Fruit fly (Drosophila melanogaster): Measurements from ENCODE around the gene Timp.

Gene Timp

DNA sequence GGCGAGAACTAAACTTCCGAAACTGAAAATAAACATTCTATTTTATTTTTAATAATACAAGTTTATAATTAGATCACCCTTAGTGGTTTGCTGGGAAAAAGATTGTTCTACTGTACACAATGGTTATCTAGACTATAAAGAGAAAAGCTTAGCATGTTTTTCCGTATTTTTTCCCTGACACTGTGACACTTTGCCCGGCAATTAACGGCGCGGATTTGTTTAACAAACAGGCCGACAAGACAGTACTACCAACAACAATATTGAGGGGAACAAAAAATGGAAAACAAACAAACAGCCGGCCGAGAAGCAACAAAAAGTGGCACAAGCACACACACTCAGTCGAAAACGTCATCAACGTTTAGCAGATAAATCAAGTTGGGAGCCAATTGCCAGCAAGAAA, 6.1 kb downstream of the Timp start:
- TF ChIP-seq CG4617 (GFP tag; optimal IDR thresholded peaks at IDR 0.05; ENCODE audit: borderline replicate concordance) (no peak), ftz-f1 (GFP tag; optimal IDR thresholded peaks at IDR 0.05) (no peak), Asciz (GFP tag; optimal IDR thresholded peaks at IDR 0.05) (peak; percentile 16)

dm6 chr3R:10203554-10203953, 9.3 kb downstream of the Timp start:
- no peak for TF ChIP-seq Hr78 (GFP tag; optimal IDR thresholded peaks at IDR 0.05)
- TF ChIP-seq grau (tag; optimal IDR thresholded peaks at IDR 0.05): peak; percentile 23
- TF ChIP-seq CG14965 (GFP tag; optimal IDR thresholded peaks at IDR 0.05; ENCODE audit: borderline replicate concordance): peak; percentile 98
- no peak for TF ChIP-seq sr (GFP tag; IDR thresholded peaks at IDR 0.05)
- peak; percentile 90 for TF ChIP-seq Med (GFP tag)
- TF ChIP-seq bbx (GFP tag; IDR thresholded peaks at IDR 0.05; ENCODE audit: partially characterized antibody): no peak
- TF ChIP-seq CG10959 (GFP tag; IDR thresholded peaks at IDR 0.05): peak; percentile 14; the same call in 1 of the 2 replicates
- no peak for TF ChIP-seq CG10321 (GFP tag; IDR thresholded peaks at IDR 0.05)
- peak; percentile 56 for TF ChIP-seq unpg (GFP tag; optimal IDR thresholded peaks at IDR 0.05)
- peak; percentile 16 for TF ChIP-seq CG30403 (GFP tag; optimal IDR thresholded peaks at IDR 0.05)
- peak in 1 of 2 experiments; percentile 8 for TF ChIP-seq Hr51 (GFP tag; optimal IDR thresholded peaks at IDR 0.05)
- TF ChIP-seq sima (GFP tag; optimal IDR thresholded peaks at IDR 0.05): no peak
- peak; percentile 49 for TF ChIP-seq Hsf (GFP tag; optimal IDR thresholded peaks at IDR 0.05)
- TF ChIP-seq zfh2 (GFP tag; optimal IDR thresholded peaks at IDR 0.05): no peak
- peak; percentile 41 for TF ChIP-seq NfI (GFP tag; optimal IDR thresholded peaks at IDR 0.05)
- 0 out of 2 replicates have a peak, but pooled peaks have one; percentile 21 for TF ChIP-seq CG3847 (GFP tag; IDR thresholded peaks at IDR 0.05)
- peak; percentile 61 for TF ChIP-seq CG4424 (GFP tag; optimal IDR thresholded peaks at IDR 0.05)
- TF ChIP-seq Asciz (GFP tag; optimal IDR thresholded peaks at IDR 0.05): peak; percentile 21
- peak; percentile 38 for TF ChIP-seq CG33213 (GFP tag; optimal IDR thresholded peaks at IDR 0.05)
- TF ChIP-seq CG13296 (GFP tag; optimal IDR thresholded peaks at IDR 0.05): no peak
- TF ChIP-seq CG9727 (GFP tag; optimal IDR thresholded peaks at IDR 0.05): peak; percentile 39
- peak; percentile 34 for TF ChIP-seq CG12219 (GFP tag; optimal IDR thresholded peaks at IDR 0.05)
- TF ChIP-seq Fer1 (GFP tag; optimal IDR thresholded peaks at IDR 0.05): peak; percentile 3
- no peak for TF ChIP-seq dm (GFP tag; optimal IDR thresholded peaks at IDR 0.05)
- peak; percentile 38; the same call in 1 of the 2 replicates for TF ChIP-seq CG17328 (GFP tag; IDR thresholded peaks at IDR 0.05)
- TF ChIP-seq tin (GFP tag; optimal IDR thresholded peaks at IDR 0.05): peak; percentile 41
- no peak for TF ChIP-seq CG2202 (tag; optimal IDR thresholded peaks at IDR 0.05)
- TF ChIP-seq CG12659 (GFP tag; optimal IDR thresholded peaks at IDR 0.05): peak; percentile 4
- TF ChIP-seq ATbp (GFP tag; optimal IDR thresholded peaks at IDR 0.05): peak; percentile 30
- TF ChIP-seq CG14014 (GFP tag; IDR thresholded peaks at IDR 0.05): no peak
- no peak for TF ChIP-seq CG6765 (GFP tag; optimal IDR thresholded peaks at IDR 0.05)
- peak; percentile 36 for TF ChIP-seq CG4854 (GFP tag; optimal IDR thresholded peaks at IDR 0.05)
- TF ChIP-seq CG18619 (GFP tag; optimal IDR thresholded peaks at IDR 0.05): peak; percentile 8
- no peak for TF ChIP-seq D (optimal IDR thresholded peaks at IDR 0.05)
- peak; percentile 38 for TF ChIP-seq D (GFP tag; optimal IDR thresholded peaks at IDR 0.05)
- no peak for TF ChIP-seq CG3065 (GFP tag; optimal IDR thresholded peaks at IDR 0.05)
- no peak for TF ChIP-seq salm (tag; optimal IDR thresholded peaks at IDR 0.05)
- no peak for TF ChIP-seq crol (GFP tag; IDR thresholded peaks at IDR 0.05)
- no peak; the same call in 2 of the 3 replicates for TF ChIP-seq Aef1 (GFP tag; IDR thresholded peaks at IDR 0.05)
- TF ChIP-seq CG5953 (GFP tag; IDR thresholded peaks at IDR 0.05): no peak
- TF ChIP-seq CG17912 (GFP tag; optimal IDR thresholded peaks at IDR 0.05): no peak
- TF ChIP-seq Pdp1 (GFP tag; optimal IDR thresholded peaks at IDR 0.05): peak in 1 of 2 experiments; percentile 34
- TF ChIP-seq prd (optimal IDR thresholded peaks at IDR 0.05): no peak
- TF ChIP-seq prd (GFP tag; IDR thresholded peaks at IDR 0.05): 0 out of 3 replicates have a peak, but pooled peaks have one; percentile 30
- no peak for TF ChIP-seq C15 (GFP tag; IDR thresholded peaks at IDR 0.05)
- TF ChIP-seq stwl (tag; optimal IDR thresholded peaks at IDR 0.05): peak; percentile 73
- TF ChIP-seq NC2β (GFP tag; optimal IDR thresholded peaks at IDR 0.05): peak; percentile 21
